Fruit fly (Drosophila melanogaster) whole organism, prepupa: ENCODE data around the gene CG15625.

Source experiments
- Blimp-1 ChIP-seq: fragments of 200-800 bp; sonication (Bioruptor generic); optimal IDR thresholded peaks from 3 replicates; lab custom pipeline; 2017; ENCODE audit warnings: missing biosample characterization, missing genetic modification characterization, mild to moderate bottlenecking, moderate library complexity, missing genetic modification reagents
- CG10631 ChIP-seq: fragments of 200-800 bp; sonication (Bioruptor generic); optimal IDR thresholded peaks from 2 replicates; lab custom pipeline; 2016; ENCODE audit warnings: missing biosample characterization, missing genetic modification characterization
- CG10669 ChIP-seq: fragments of 200-800 bp; sonication (Bioruptor generic); optimal IDR thresholded peaks from 3 replicates; lab custom pipeline; 2018; ENCODE audit warnings: missing biosample characterization, mild to moderate bottlenecking, missing genetic modification characterization, moderate library complexity
- CG11294 ChIP-seq: fragments of 200-800 bp; sonication (Bioruptor generic); IDR thresholded peaks from 2 replicates; pipeline ENCODE4 v1.3.6; 2022; ENCODE audit warnings: missing biosample characterization, missing genetic modification characterization
- CG11762 ChIP-seq: fragments of 200-800 bp; sonication (Bioruptor generic); optimal IDR thresholded peaks from 3 replicates; lab custom pipeline; 2016; ENCODE audit warnings: missing biosample characterization, missing genetic modification characterization; ENCODE audit not compliant: insufficient read depth
- CG15336 ChIP-seq: fragments of 200-800 bp; sonication (Bioruptor generic); IDR thresholded peaks from 2 replicates; pipeline ENCODE4 v1.3.6; 2022; ENCODE audit warnings: missing biosample characterization, missing genetic modification characterization
- CG1621 ChIP-seq: fragments of 200-800 bp; sonication (Bioruptor generic); optimal IDR thresholded peaks from 3 replicates; lab custom pipeline; 2018; ENCODE audit warnings: missing biosample characterization, mild to moderate bottlenecking, missing genetic modification characterization
- CG16779 ChIP-seq: fragments of 200-800 bp; sonication (Bioruptor generic); optimal IDR thresholded peaks from 3 replicates; lab custom pipeline; 2017; ENCODE audit warnings: missing biosample characterization, mild to moderate bottlenecking, missing genetic modification characterization
- CG3032 ChIP-seq: fragments of 200-800 bp; optimal IDR thresholded peaks from 2 replicates; lab custom pipeline; 2019; ENCODE audit warnings: missing biosample characterization, mild to moderate bottlenecking, missing genetic modification characterization, moderate library complexity
- CG31627 ChIP-seq: fragments of 200-800 bp; sonication (Bioruptor generic); optimal IDR thresholded peaks from 3 replicates; lab custom pipeline; 2016; ENCODE audit warnings: missing biosample characterization, missing genetic modification characterization
- CG32006 ChIP-seq: fragments of 200-800 bp; sonication (Bioruptor generic); optimal IDR thresholded peaks from 3 replicates; lab custom pipeline; 2017; ENCODE audit warnings: missing biosample characterization, mild to moderate bottlenecking, missing genetic modification characterization
- CG34406 ChIP-seq: fragments of 200-800 bp; sonication (Bioruptor generic); optimal IDR thresholded peaks from 3 replicates; lab custom pipeline; 2016; ENCODE audit warnings: missing biosample characterization, missing genetic modification characterization
- CG3919 ChIP-seq: fragments of 200-800 bp; sonication (Bioruptor generic); optimal IDR thresholded peaks from 3 replicates; lab custom pipeline; 2016; ENCODE audit warnings: missing biosample characterization, missing genetic modification characterization
- CG4318 ChIP-seq: fragments of 200-800 bp; sonication (Bioruptor generic); optimal IDR thresholded peaks from 3 replicates; lab custom pipeline; 2017; ENCODE audit warnings: missing biosample characterization, mild to moderate bottlenecking, missing genetic modification characterization
- CG6792 ChIP-seq: fragments of 200-800 bp; sonication (Bioruptor generic); optimal IDR thresholded peaks from 3 replicates; lab custom pipeline; 2016; ENCODE audit warnings: missing biosample characterization, missing genetic modification characterization
- CG6808 ChIP-seq: fragments of 200-800 bp; sonication (Bioruptor generic); optimal IDR thresholded peaks from 3 replicates; lab custom pipeline; 2017; ENCODE audit warnings: missing biosample characterization, missing genetic modification characterization, mild to moderate bottlenecking, moderate library complexity, missing genetic modification reagents
- CG7368 ChIP-seq: fragments of 200-800 bp; sonication (Bioruptor generic); optimal IDR thresholded peaks from 3 replicates; lab custom pipeline; 2016; ENCODE audit warnings: missing biosample characterization, missing genetic modification characterization
- CG8119 ChIP-seq: fragments of 200-800 bp; sonication (Bioruptor generic); IDR thresholded peaks from 3 replicates; pipeline ENCODE4 v1.3.6; 2022; ENCODE audit warnings: missing biosample characterization, missing genetic modification characterization
- CG8632 ChIP-seq: fragments of 200-800 bp; sonication (Bioruptor generic); optimal IDR thresholded peaks from 3 replicates; lab custom pipeline; 2016; ENCODE audit warnings: missing biosample characterization, missing genetic modification characterization
- CG9139 ChIP-seq: fragments of 200-800 bp; sonication (Bioruptor generic); optimal IDR thresholded peaks from 3 replicates; lab custom pipeline; 2017; ENCODE audit warnings: missing biosample characterization, mild to moderate bottlenecking, missing genetic modification characterization
- Eip75B ChIP-seq: fragments of 200-800 bp; sonication (Bioruptor generic); optimal IDR thresholded peaks from 3 replicates; lab custom pipeline; 2016; ENCODE audit warnings: missing biosample characterization, missing genetic modification characterization
- Eip78C ChIP-seq: fragments of 200-800 bp; sonication (Bioruptor generic); peaks from one replicate; lab custom pipeline; 2016; ENCODE audit warnings: missing biosample characterization, missing genetic modification characterization
- Eip93F ChIP-seq: fragments of 200-800 bp; sonication (Bioruptor generic); optimal IDR thresholded peaks from 2 replicates; lab custom pipeline; 2016; ENCODE audit warnings: missing biosample characterization, mild to moderate bottlenecking, missing genetic modification characterization
- Ets21C ChIP-seq: fragments of 200-800 bp; sonication (Bioruptor generic); optimal IDR thresholded peaks from 3 replicates; lab custom pipeline; 2016; ENCODE audit warnings: missing biosample characterization, missing genetic modification characterization
- Gug ChIP-seq: fragments of 200-800 bp; sonication (Bioruptor generic); IDR thresholded peaks from 2 replicates; pipeline ENCODE4 v1.3.6; 2022; ENCODE audit warnings: missing biosample characterization, missing genetic modification characterization
- Hr38 ChIP-seq: sonication (Bioruptor generic); optimal IDR thresholded peaks from 2 replicates; lab custom pipeline; 2016; ENCODE audit warnings: missing biosample characterization, missing genetic modification characterization
- Lpt ChIP-seq: fragments of 200-800 bp; sonication (Bioruptor generic); optimal IDR thresholded peaks from 3 replicates; lab custom pipeline; 2016; ENCODE audit warnings: missing biosample characterization, missing genetic modification characterization
- Smox ChIP-seq: fragments of 200-800 bp; sonication (Bioruptor generic); optimal IDR thresholded peaks from 3 replicates; lab custom pipeline; 2016; ENCODE audit warnings: missing biosample characterization, missing genetic modification characterization
- Sox102F ChIP-seq: fragments of 200-800 bp; sonication (Bioruptor generic); optimal IDR thresholded peaks from 2 replicates; lab custom pipeline; 2016; ENCODE audit warnings: missing biosample characterization, mild to moderate bottlenecking, missing genetic modification characterization
- Sox15 ChIP-seq: fragments of 200-800 bp; sonication (Bioruptor generic); optimal IDR thresholded peaks from 3 replicates; lab custom pipeline; 2016; ENCODE audit warnings: missing biosample characterization, missing genetic modification characterization
- acj6 ChIP-seq: fragments of 200-800 bp; sonication (Bioruptor generic); optimal IDR thresholded peaks from 3 replicates; lab custom pipeline; 2016; ENCODE audit warnings: missing biosample characterization, missing genetic modification characterization
- dac ChIP-seq: fragments of 200-800 bp; sonication (Bioruptor generic); optimal IDR thresholded peaks from 2 replicates; lab custom pipeline; 2017; ENCODE audit warnings: missing biosample characterization, mild to moderate bottlenecking, missing genetic modification characterization
- dsx ChIP-seq: fragments of 200-800 bp; optimal IDR thresholded peaks from 3 replicates; lab custom pipeline; 2019; ENCODE audit warnings: missing biosample characterization, mild to moderate bottlenecking, missing genetic modification characterization, moderate library complexity; ENCODE audit not compliant: poor library complexity, severe bottlenecking
- eg ChIP-seq: fragments of 200-800 bp; sonication (Bioruptor generic); IDR thresholded peaks from 3 replicates; pipeline ENCODE4 v1.3.6; 2022; ENCODE audit warnings: missing biosample characterization, missing genetic modification characterization
- fd59A ChIP-seq: fragments of 200-800 bp; sonication (Bioruptor generic); optimal IDR thresholded peaks from 2 replicates; lab custom pipeline; 2017; ENCODE audit warnings: missing biosample characterization, mild to moderate bottlenecking, missing genetic modification characterization, missing genetic modification reagents
- fd85E ChIP-seq: fragments of 200-800 bp; sonication (Bioruptor generic); optimal IDR thresholded peaks from 3 replicates; lab custom pipeline; 2016; ENCODE audit warnings: missing biosample characterization, missing genetic modification characterization
- lz ChIP-seq: fragments of 200-800 bp; sonication (Bioruptor generic); optimal IDR thresholded peaks from 3 replicates; lab custom pipeline; 2016; ENCODE audit warnings: missing biosample characterization, missing genetic modification characterization
- net ChIP-seq: fragments of 200-800 bp; sonication (Bioruptor generic); optimal IDR thresholded peaks from 3 replicates; lab custom pipeline; 2016; ENCODE audit warnings: missing biosample characterization, missing genetic modification characterization
- pdm3 ChIP-seq: fragments of 200-800 bp; sonication (Bioruptor generic); optimal IDR thresholded peaks from 3 replicates; lab custom pipeline; 2016; ENCODE audit warnings: missing biosample characterization, missing genetic modification characterization
- salr ChIP-seq, 2 experiments: fragments of 200-800 bp; sonication (Bioruptor generic); optimal IDR thresholded peaks; 3 replicates each; lab custom pipeline; 2016 to 2018; ENCODE audit warnings: missing biosample characterization in 2 of 2, missing genetic modification characterization in 2 of 2, mild to moderate bottlenecking in 1 of 2
- spab ChIP-seq: fragments of 200-800 bp; sonication (Bioruptor generic); optimal IDR thresholded peaks from 2 replicates; lab custom pipeline; 2017; ENCODE audit warnings: missing biosample characterization, mild to moderate bottlenecking, missing genetic modification characterization, missing genetic modification reagents
- ss ChIP-seq, 2 experiments: fragments of 200-800 bp; sonication (Bioruptor generic); optimal IDR thresholded peaks; 2 replicates in 1 of 2; 3 replicates in 1 of 2; lab custom pipeline; 2017 to 2018; ENCODE audit warnings: mild to moderate bottlenecking in 2 of 2, missing biosample characterization in 2 of 2, missing genetic modification characterization in 2 of 2, moderate library complexity in 1 of 2
- vri ChIP-seq: fragments of 200-800 bp; sonication (Bioruptor generic); optimal IDR thresholded peaks from 3 replicates; lab custom pipeline; 2016; ENCODE audit warnings: missing biosample characterization, mild to moderate bottlenecking, missing genetic modification characterization

Gene CG15625

dm6 chr2L:4886132-4886531 is 3.7 kb upstream of the CG15625 start (continued):
- TF ChIP-seq Gug (GFP tag; lab: Robert Waterston, UW): no peak
- TF ChIP-seq Blimp-1 (GFP tag; lab: Kevin White, UChicago): no peak
- no peak for TF ChIP-seq Smox (GFP tag; lab: Kevin White, UChicago)
- TF ChIP-seq spab: peak; percentile 35
- no peak for TF ChIP-seq fd59A (GFP tag; lab: Kevin White, UChicago)
- peak; percentile 60 for TF ChIP-seq Eip78C (GFP tag; lab: Kevin White, UChicago)
- no peak for TF ChIP-seq Lpt (GFP tag; lab: Kevin White, UChicago)
- no peak for TF ChIP-seq lz
- TF ChIP-seq Sox15: no peak
- TF ChIP-seq CG16779: peak; percentile 30
- TF ChIP-seq CG31627 (GFP tag; lab: Kevin White, UChicago): no peak
- no peak for TF ChIP-seq CG4318 (GFP tag; lab: Kevin White, UChicago)
- peak; percentile 53; the same call in 2 of the 3 replicates for TF ChIP-seq eg
- TF ChIP-seq CG34406 (GFP tag; lab: Kevin White, UChicago): peak; percentile 10
- no peak for TF ChIP-seq CG9139 (GFP tag; lab: Kevin White, UChicago)
- 0 out of 2 replicates have a peak, but pooled peaks have one; percentile 29 for TF ChIP-seq CG11294 (GFP tag; lab: Robert Waterston, UW)
- no peak for TF ChIP-seq Eip93F (GFP tag; lab: Kevin White, UChicago)
- no peak for TF ChIP-seq CG7368 (GFP tag; lab: Kevin White, UChicago)
- TF ChIP-seq CG1621 (tag; lab: Kevin White, UChicago): no peak
- TF ChIP-seq, all 60 proteins: peak for 25

DNA sequence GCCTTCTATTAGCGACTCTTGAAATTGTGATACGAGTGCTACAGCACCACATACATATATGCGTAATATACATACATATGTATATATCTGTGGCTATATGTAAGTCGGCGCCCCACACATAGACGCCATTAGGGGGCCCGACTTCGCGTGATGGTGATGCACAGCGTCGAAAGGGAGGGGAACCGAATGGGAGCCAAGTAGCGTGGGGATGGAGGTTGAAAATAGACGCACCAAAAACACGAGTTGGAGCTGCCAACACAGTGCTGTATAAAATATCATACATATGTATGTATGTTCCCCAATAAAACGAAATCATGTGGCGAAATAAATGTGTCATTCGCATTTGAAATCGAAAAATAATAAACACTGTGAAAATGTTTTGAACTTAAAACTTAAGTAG is 3.1 kb upstream of the CG15625 start:
- TF ChIP-seq CG8119 (GFP tag; lab: Robert Waterston, UW) (0 out of 3 replicates have a peak, but pooled peaks have one; percentile 12), fd59A (GFP tag; lab: Kevin White, UChicago) (no peak), Eip78C (GFP tag; lab: Kevin White, UChicago) (no peak)

DNA sequence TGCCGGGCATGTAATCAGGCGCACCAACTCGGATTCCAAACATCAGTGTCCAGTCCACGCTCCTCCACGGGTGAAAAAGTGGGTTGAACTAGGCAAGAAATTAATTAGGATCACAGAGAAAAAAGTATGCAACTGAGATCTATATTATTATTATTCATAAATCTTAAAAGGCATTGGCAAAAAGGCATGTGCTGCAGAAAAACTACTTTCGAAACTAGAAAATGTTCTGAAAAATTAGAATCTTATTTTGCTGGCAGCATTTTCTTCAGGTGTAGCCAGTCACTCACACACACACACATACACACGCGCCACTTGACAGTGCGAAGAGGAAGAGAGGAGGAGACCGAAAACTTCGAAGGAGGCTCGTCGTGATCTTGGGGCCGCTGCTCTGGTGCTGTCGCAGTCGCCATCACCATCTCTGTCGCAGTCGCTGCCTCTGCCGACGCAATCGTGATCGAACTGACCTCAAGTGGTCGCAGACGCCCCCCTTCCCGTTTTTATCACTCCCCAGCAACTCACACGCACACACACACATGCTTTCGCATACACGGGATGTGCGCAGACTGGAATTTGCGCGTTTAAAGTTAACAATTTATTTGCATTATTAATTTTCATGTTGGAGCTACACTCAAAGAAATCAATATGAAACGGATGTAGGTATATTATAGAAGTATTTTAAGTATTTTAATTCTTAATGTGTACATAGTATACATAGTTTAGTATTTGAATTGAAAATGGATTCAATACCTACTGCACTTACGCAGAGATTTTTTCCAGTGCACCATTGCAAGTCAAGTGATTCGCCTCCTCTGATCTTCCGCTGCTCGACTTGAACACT is 2.2 kb upstream of the CG15625 start:
- TF ChIP-seq Hr38 (GFP tag; lab: Kevin White, UChicago) (no peak), dac (peak; percentile 83), CG10669 (GFP tag; lab: Kevin White, UChicago) (peak; percentile 91), lz (peak; percentile 87), ss (GFP tag; optimal IDR thresholded peaks at IDR 0.05; lab: Kevin White, UChicago) (peak; percentile 89 to 92), CG6792 (peak; percentile 89), CG8119 (GFP tag; lab: Robert Waterston, UW) (peak; percentile 94), vri (peak; percentile 77), CG32006 (peak; percentile 92), pdm3 (peak; percentile 89), CG31627 (GFP tag; lab: Kevin White, UChicago) (peak; percentile 87), CG15336 (GFP tag; lab: Robert Waterston, UW) (peak; percentile 94), Blimp-1 (GFP tag; lab: Kevin White, UChicago) (peak; percentile 66), CG16779 (peak; percentile 76), fd85E (peak; percentile 54), CG11294 (GFP tag; lab: Robert Waterston, UW) (peak; percentile 90), Eip93F (GFP tag; lab: Kevin White, UChicago) (peak; percentile 39), net (GFP tag; lab: Kevin White, UChicago) (peak; percentile 87), CG3919 (peak; percentile 93), CG8632 (GFP tag; lab: Kevin White, UChicago) (peak; percentile 89), Smox (GFP tag; lab: Kevin White, UChicago) (peak; percentile 86), CG3032 (tag; lab: Kevin White, UChicago) (peak; percentile 97), CG10631 (GFP tag; lab: Kevin White, UChicago) (peak; percentile 94), CG7368 (GFP tag; lab: Kevin White, UChicago) (peak; percentile 85), acj6 (GFP tag; lab: Kevin White, UChicago) (peak; percentile 94), CG1621 (tag; lab: Kevin White, UChicago) (peak; percentile 92), dsx (peak; percentile 95), salr (GFP tag; optimal IDR thresholded peaks at IDR 0.05; lab: Kevin White, UChicago) (peak; percentile 80 to 91), CG9139 (GFP tag; lab: Kevin White, UChicago) (peak; percentile 89), eg (peak; percentile 95), CG34406 (GFP tag; lab: Kevin White, UChicago) (peak; percentile 92), Ets21C (peak; percentile 80), Sox102F (peak; percentile 85), CG11762 (GFP tag; lab: Kevin White, UChicago) (peak; percentile 92), Eip75B (GFP tag; lab: Kevin White, UChicago) (peak; percentile 84), CG6808 (GFP tag; lab: Kevin White, UChicago) (peak; percentile 92)
